Fruit fly (Drosophila melanogaster) whole organism, embryonic: Measurements from ENCODE around the gene Vps13D.
A peak's percentile ranks its signal among the peaks of the same experiment; 100 is the strongest.

ENCODE experiments used
- ATbp ChIP-seq: fragments of 200-800 bp; sonication (Bioruptor generic); optimal IDR thresholded peaks from 2 replicates; lab custom pipeline; 2017; ENCODE audit warnings: missing biosample characterization, mild to moderate bottlenecking, missing genetic modification characterization, missing genetic modification reagents
- CG10366 ChIP-seq: fragments of 200-800 bp; sonication (Bioruptor generic); IDR thresholded peaks from 2 replicates; pipeline ENCODE4 v1.3.6; 2022; ENCODE audit warnings: missing biosample characterization, missing genetic modification characterization
- CG11085 ChIP-seq: fragments of 200-800 bp; sonication (Bioruptor generic); IDR thresholded peaks from 2 replicates; pipeline ENCODE4 v1.3.6; 2022; ENCODE audit warnings: missing biosample characterization, missing genetic modification characterization
- CG11504 ChIP-seq: fragments of 200-800 bp; sonication (Bioruptor generic); optimal IDR thresholded peaks from 3 replicates; lab custom pipeline; 2019; ENCODE audit warnings: missing biosample characterization, mild to moderate bottlenecking, missing genetic modification characterization, moderate library complexity
- CG11695 ChIP-seq: fragments of 200-800 bp; sonication (Bioruptor generic); IDR thresholded peaks from 3 replicates; pipeline ENCODE4 v1.3.6; 2022; ENCODE audit warnings: missing biosample characterization, missing genetic modification characterization
- CG12299 ChIP-seq: fragments of 200-800 bp; sonication (Bioruptor generic); optimal IDR thresholded peaks from 2 replicates; lab custom pipeline; 2018; ENCODE audit warnings: missing biosample characterization, mild to moderate bottlenecking, missing genetic modification characterization
- CG13775 ChIP-seq: fragments of 200-800 bp; sonication (Bioruptor generic); optimal IDR thresholded peaks from 3 replicates; lab custom pipeline; 2017; ENCODE audit warnings: missing biosample characterization, mild to moderate bottlenecking, missing genetic modification characterization
- CG14710 ChIP-seq: fragments of 200-800 bp; sonication (Bioruptor generic); optimal IDR thresholded peaks from 3 replicates; lab custom pipeline; 2019; ENCODE audit warnings: missing biosample characterization, mild to moderate bottlenecking, missing genetic modification characterization, moderate library complexity
- CG17186 ChIP-seq: fragments of 200-800 bp; sonication (Bioruptor generic); optimal IDR thresholded peaks from 3 replicates; lab custom pipeline; 2017; ENCODE audit warnings: missing biosample characterization, missing genetic modification reagents, missing genetic modification characterization
- CG2120 ChIP-seq: fragments of 200-800 bp; sonication (Bioruptor generic); optimal IDR thresholded peaks from 3 replicates; lab custom pipeline; 2016; ENCODE audit warnings: missing biosample characterization, missing genetic modification characterization
- CG2889 ChIP-seq: fragments of 200-800 bp; sonication (Bioruptor generic); IDR thresholded peaks from 3 replicates; pipeline ENCODE4 v1.3.6; 2022; ENCODE audit warnings: missing biosample characterization, missing genetic modification characterization
- CG31365 ChIP-seq: fragments of 200-800 bp; sonication (Bioruptor generic); optimal IDR thresholded peaks from 2 replicates; lab custom pipeline; 2018; ENCODE audit warnings: missing biosample characterization, mild to moderate bottlenecking, missing genetic modification characterization
- CG32532 ChIP-seq: fragments of 200-800 bp; sonication (Bioruptor generic); IDR thresholded peaks from 2 replicates; pipeline ENCODE4 v1.3.6; 2022; ENCODE audit warnings: missing biosample characterization, missing genetic modification characterization
- CG34422 ChIP-seq: fragments of 200-800 bp; sonication (Bioruptor generic); IDR thresholded peaks from 3 replicates; pipeline ENCODE4 v1.3.6; 2022; ENCODE audit warnings: missing biosample characterization, missing genetic modification characterization
- CG4707 ChIP-seq: fragments of 200-800 bp; sonication (Bioruptor generic); optimal IDR thresholded peaks from 2 replicates; lab custom pipeline; 2018; ENCODE audit warnings: missing biosample characterization, mild to moderate bottlenecking, missing genetic modification characterization, moderate library complexity
- CG5245 ChIP-seq: fragments of 200-800 bp; sonication (Bioruptor generic); optimal IDR thresholded peaks from 3 replicates; lab custom pipeline; 2016; ENCODE audit warnings: missing biosample characterization, missing genetic modification characterization
- CG6272 ChIP-seq: fragments of 200-800 bp; sonication (Bioruptor generic); IDR thresholded peaks from 2 replicates; pipeline ENCODE4 v1.3.6; 2022; ENCODE audit warnings: missing biosample characterization, missing genetic modification characterization
- CG7357 ChIP-seq: fragments of 200-800 bp; sonication (Bioruptor generic); IDR thresholded peaks from 3 replicates; pipeline ENCODE4 v1.3.6; 2022; ENCODE audit warnings: missing biosample characterization, missing genetic modification characterization
- CG7745 ChIP-seq: fragments of 200-800 bp; sonication (Bioruptor generic); optimal IDR thresholded peaks from 2 replicates; lab custom pipeline; 2018; ENCODE audit warnings: missing biosample characterization, mild to moderate bottlenecking, missing genetic modification characterization, moderate library complexity
- CG7786 ChIP-seq: fragments of 200-800 bp; sonication (Bioruptor generic); optimal IDR thresholded peaks from 2 replicates; lab custom pipeline; 2016; ENCODE audit warnings: missing biosample characterization, missing genetic modification characterization
- CG7839 ChIP-seq: fragments of 200-800 bp; sonication (Bioruptor generic); optimal IDR thresholded peaks from 3 replicates; lab custom pipeline; 2018; ENCODE audit warnings: missing biosample characterization, mild to moderate bottlenecking, missing genetic modification characterization, moderate library complexity
- D19A ChIP-seq: fragments of 200-800 bp; optimal IDR thresholded peaks from 3 replicates; lab custom pipeline; 2019; ENCODE audit warnings: missing biosample characterization, mild to moderate bottlenecking, missing genetic modification characterization, moderate library complexity
- Dip3 ChIP-seq: fragments of 200-800 bp; sonication (Bioruptor generic); optimal IDR thresholded peaks from 3 replicates; lab custom pipeline; 2016; ENCODE audit warnings: missing biosample characterization, missing genetic modification characterization
- Doc2 ChIP-seq: fragments of 200-800 bp; sonication (Bioruptor generic); IDR thresholded peaks from 2 replicates; pipeline ENCODE4 v1.3.6; 2022; ENCODE audit warnings: missing biosample characterization, missing genetic modification characterization
- Gug ChIP-seq: fragments of 200-800 bp; sonication (Bioruptor generic); IDR thresholded peaks from 4 replicates; pipeline ENCODE4 v1.3.6; 2022; ENCODE audit warnings: missing biosample characterization, missing genetic modification characterization
- H15 ChIP-seq: fragments of 200-800 bp; sonication (Bioruptor generic); IDR thresholded peaks from 3 replicates; pipeline ENCODE4 v1.3.6; 2022; ENCODE audit warnings: missing biosample characterization, missing genetic modification characterization
- HmgD ChIP-seq: fragments of 200-800 bp; sonication (Bioruptor generic); optimal IDR thresholded peaks from 3 replicates; lab custom pipeline; 2016; ENCODE audit warnings: missing biosample characterization, missing genetic modification characterization
- Med ChIP-seq: fragments of 200-800 bp; sonication (Bioruptor generic); peaks from one replicate; lab custom pipeline; 2016; ENCODE audit warnings: missing biosample characterization, missing genetic modification characterization, mild to moderate bottlenecking, inconsistent platforms, moderate library complexity
- NK7.1 ChIP-seq: fragments of 200-800 bp; sonication (Bioruptor generic); optimal IDR thresholded peaks from 3 replicates; lab custom pipeline; 2016; ENCODE audit warnings: missing biosample characterization, missing genetic modification characterization
- Ptx1 ChIP-seq: fragments of 200-800 bp; sonication (Bioruptor generic); IDR thresholded peaks from 2 replicates; pipeline ENCODE4 v1.3.6; 2022; ENCODE audit warnings: missing biosample characterization, missing genetic modification characterization
- Scr ChIP-seq: fragments of 200-800 bp; sonication (Bioruptor generic); IDR thresholded peaks from 2 replicates; pipeline ENCODE4 v1.3.6; 2022; ENCODE audit warnings: missing biosample characterization, missing genetic modification characterization; ENCODE audit not compliant: partially characterized antibody
- Sox102F ChIP-seq: fragments of 200-800 bp; sonication (Bioruptor generic); optimal IDR thresholded peaks from 2 replicates; lab custom pipeline; 2018; ENCODE audit warnings: missing biosample characterization, mild to moderate bottlenecking, missing genetic modification characterization, moderate library complexity
- Xrp1 ChIP-seq: fragments of 200-800 bp; sonication (Bioruptor generic); IDR thresholded peaks from 2 replicates; pipeline ENCODE4 v1.3.6; 2022; ENCODE audit warnings: missing biosample characterization, missing genetic modification characterization
- ap ChIP-seq: fragments of 200-800 bp; sonication (Bioruptor generic); IDR thresholded peaks from 2 replicates; pipeline ENCODE4 v1.3.6; 2022; ENCODE audit warnings: missing biosample characterization, missing genetic modification characterization
- ara ChIP-seq: fragments of 200-800 bp; sonication (Bioruptor generic); IDR thresholded peaks from 2 replicates; pipeline ENCODE4 v1.3.6; 2022; ENCODE audit warnings: missing biosample characterization, missing genetic modification characterization
- bsh ChIP-seq, 2 experiments: fragments of 200-800 bp; sonication (Bioruptor generic); optimal IDR thresholded peaks; 2 replicates each; lab custom pipeline; 2017 to 2018; ENCODE audit warnings: mild to moderate bottlenecking in 2 of 2, missing biosample characterization in 2 of 2, missing genetic modification characterization in 2 of 2, moderate library complexity in 1 of 2
- cas ChIP-seq: fragments of 200-800 bp; sonication (Bioruptor generic); IDR thresholded peaks from 2 replicates; pipeline ENCODE4 v1.3.6; 2022; ENCODE audit warnings: missing biosample characterization, missing genetic modification characterization
- chm ChIP-seq: fragments of 200-800 bp; sonication (Bioruptor generic); IDR thresholded peaks from 2 replicates; pipeline ENCODE4 v1.3.6; 2022; ENCODE audit warnings: missing biosample characterization, missing genetic modification characterization
- crc ChIP-seq: fragments of 200-800 bp; sonication (Bioruptor generic); optimal IDR thresholded peaks from 2 replicates; lab custom pipeline; 2016; ENCODE audit warnings: missing biosample characterization, missing genetic modification characterization
- disco-r ChIP-seq: fragments of 200-800 bp; sonication (Bioruptor generic); optimal IDR thresholded peaks from 2 replicates; lab custom pipeline; 2016; ENCODE audit warnings: missing biosample characterization, missing genetic modification characterization
- dmrt99B ChIP-seq: fragments of 200-800 bp; sonication (Bioruptor generic); optimal IDR thresholded peaks from 2 replicates; lab custom pipeline; 2018; ENCODE audit warnings: missing biosample characterization, mild to moderate bottlenecking, missing genetic modification characterization, moderate library complexity
- dpn ChIP-seq, 2 experiments: fragments of 200-800 bp; sonication (Bioruptor generic); optimal IDR thresholded peaks; 3 replicates each; lab custom pipeline; 2016; ENCODE audit warnings: missing biosample characterization in 2 of 2, missing genetic modification characterization in 2 of 2
- eyg ChIP-seq: fragments of 200-800 bp; sonication (Bioruptor generic); optimal IDR thresholded peaks from 3 replicates; lab custom pipeline; 2016; ENCODE audit warnings: missing biosample characterization, missing genetic modification characterization
- gro ChIP-seq: fragments of 200-800 bp; sonication (Bioruptor generic); optimal IDR thresholded peaks from 2 replicates; lab custom pipeline; 2016; ENCODE audit warnings: missing biosample characterization, missing genetic modification characterization
- jigr1 ChIP-seq: fragments of 200-800 bp; sonication (Bioruptor generic); IDR thresholded peaks from 3 replicates; pipeline ENCODE4 v1.3.6; 2022; ENCODE audit warnings: missing biosample characterization, missing genetic modification characterization
- jumu ChIP-seq: fragments of 200-800 bp; sonication (Bioruptor generic); optimal IDR thresholded peaks from 3 replicates; lab custom pipeline; 2016; ENCODE audit warnings: missing biosample characterization, missing genetic modification characterization
- maf-S ChIP-seq: fragments of 200-800 bp; sonication (Bioruptor generic); optimal IDR thresholded peaks from 2 replicates; lab custom pipeline; 2016; ENCODE audit warnings: missing biosample characterization, missing genetic modification characterization
- row ChIP-seq: fragments of 200-800 bp; sonication (Bioruptor generic); IDR thresholded peaks from 3 replicates; pipeline ENCODE4 v1.3.6; 2022; ENCODE audit warnings: missing biosample characterization, missing genetic modification characterization
- sr ChIP-seq: fragments of 200-800 bp; sonication (Bioruptor generic); IDR thresholded peaks from 3 replicates; pipeline ENCODE4 v1.3.6; 2022; ENCODE audit warnings: missing biosample characterization, missing genetic modification characterization
- stc ChIP-seq: fragments of 200-800 bp; sonication (Bioruptor generic); IDR thresholded peaks from 2 replicates; pipeline ENCODE4 v1.3.6; 2022; ENCODE audit warnings: missing biosample characterization, missing genetic modification characterization
- sug ChIP-seq: fragments of 200-800 bp; optimal IDR thresholded peaks from 2 replicates; lab custom pipeline; 2019; ENCODE audit warnings: missing biosample characterization, mild to moderate bottlenecking, missing genetic modification characterization, moderate library complexity
- zfh1 ChIP-seq: fragments of 200-800 bp; sonication (Bioruptor generic); IDR thresholded peaks from 3 replicates; pipeline ENCODE4 v1.3.6; 2022; ENCODE audit warnings: missing biosample characterization, missing genetic modification characterization

Vps13D gene

dm6 chr3L:12798795-12799311 is 44.0 kb downstream of the Vps13D start (continued):
- no peak for TF ChIP-seq crc
- peak; percentile 16 for TF ChIP-seq dmrt99B
- no peak for TF ChIP-seq jigr1
- TF ChIP-seq CG2889 (GFP tag; lab: Robert Waterston, UW), result no peak
- TF ChIP-seq dpn (GFP tag; optimal IDR thresholded peaks at IDR 0.05; lab: Kevin White, UChicago), result peak in 1 of 2 experiments; percentile 3
- TF ChIP-seq cas (GFP tag; lab: Robert Waterston, UW), result no peak
- TF ChIP-seq chm (GFP tag; lab: Robert Waterston, UW), result peak; percentile 20; the same call in 1 of the 2 replicates
- no peak for TF ChIP-seq CG7357 (GFP tag; lab: Robert Waterston, UW)
- TF ChIP-seq row, result peak; percentile 74
- TF ChIP-seq CG6272 (GFP tag; lab: Robert Waterston, UW), result no peak
- TF ChIP-seq CG7786 (GFP tag; lab: Kevin White, UChicago), result no peak
- no peak for TF ChIP-seq ap (GFP tag; lab: Robert Waterston, UW)
- no peak for TF ChIP-seq CG7745 (tag; lab: Kevin White, UChicago)
- 0 out of 2 replicates have a peak, but pooled peaks have one; percentile 17 for TF ChIP-seq Ptx1
- TF ChIP-seq CG11085, result no peak
- TF ChIP-seq CG34422 (GFP tag; lab: Robert Waterston, UW), result no peak
- TF ChIP-seq gro, result no peak
- no peak for TF ChIP-seq H15
- no peak for TF ChIP-seq stc (GFP tag; lab: Robert Waterston, UW)
- TF ChIP-seq sr (GFP tag; lab: Robert Waterston, UW), result no peak
- no peak for TF ChIP-seq CG14710 (tag; lab: Kevin White, UChicago)
- no peak for TF ChIP-seq maf-S
- TF ChIP-seq Scr (GFP tag; lab: Robert Waterston, UW), result no peak
- peak; percentile 48 for TF ChIP-seq Sox102F (GFP tag; lab: Kevin White, UChicago)
- no peak for TF ChIP-seq eyg
- TF ChIP-seq Dip3 (GFP tag; lab: Kevin White, UChicago), result no peak
- no peak for TF ChIP-seq CG32532 (GFP tag; lab: Robert Waterston, UW)
- TF ChIP-seq HmgD (GFP tag; lab: Kevin White, UChicago), result no peak
- TF ChIP-seq ara (GFP tag; lab: Robert Waterston, UW), result no peak
- TF ChIP-seq sug (tag; lab: Kevin White, UChicago), result peak; percentile 22
- TF ChIP-seq CG13775 (GFP tag; lab: Kevin White, UChicago), result no peak
- no peak for TF ChIP-seq disco-r (GFP tag; lab: Kevin White, UChicago)
- peak; percentile 62 for TF ChIP-seq ATbp (GFP tag; lab: Kevin White, UChicago)
- no peak for TF ChIP-seq zfh1
- no peak for TF ChIP-seq CG17186 (GFP tag; lab: Kevin White, UChicago)
- TF ChIP-seq CG5245 (GFP tag; lab: Kevin White, UChicago), result no peak
- TF ChIP-seq Med, result peak; percentile 55
- TF ChIP-seq jumu (GFP tag; lab: Kevin White, UChicago), result peak; percentile 12
- peak; percentile 12 to 21 for TF ChIP-seq bsh (GFP tag; optimal IDR thresholded peaks at IDR 0.05; lab: Kevin White, UChicago)
- peak; percentile 43; the same call in 1 of the 2 replicates for TF ChIP-seq Xrp1 (GFP tag; lab: Robert Waterston, UW)
- no peak for TF ChIP-seq CG31365 (tag; lab: Kevin White, UChicago)
- TF ChIP-seq Gug (GFP tag; lab: Robert Waterston, UW), result no peak
- no peak for TF ChIP-seq CG11695 (GFP tag; lab: Robert Waterston, UW)
- TF ChIP-seq D19A (tag; lab: Kevin White, UChicago), result no peak
- TF ChIP-seq CG2120 (GFP tag; lab: Kevin White, UChicago), result peak; percentile 7
- no peak for TF ChIP-seq CG10366 (GFP tag; lab: Robert Waterston, UW)
- peak; percentile 10 for TF ChIP-seq CG11504 (tag; lab: Kevin White, UChicago)
- no peak for TF ChIP-seq CG4707
- TF ChIP-seq NK7.1 (GFP tag; lab: Kevin White, UChicago), result no peak
- TF ChIP-seq Doc2 (GFP tag; lab: Robert Waterston, UW), result no peak
- no peak for TF ChIP-seq CG12299 (tag; lab: Kevin White, UChicago)
- peak; percentile 7 for TF ChIP-seq CG7839 (tag; lab: Kevin White, UChicago)
